Worm (Caenorhabditis elegans) whole organism, young adult: ENCODE results near the gene vps-36.
A peak's percentile ranks its signal among the peaks of the same experiment; 100 is the strongest.

Source experiments
- B0019.2 ChIP-seq: fragments of 200-800 bp; sonication (Bioruptor generic); conservative IDR thresholded peaks from 2 replicates; pipeline ENCODE4 v1.3.6; 2022; ENCODE audit warnings: missing genetic modification reagents, missing genetic modification characterization, missing compliant biosample characterization
- B0261.1 ChIP-seq: sonication (generic microtip); optimal IDR thresholded peaks from 2 replicates; lab custom pipeline; 2016; ENCODE audit warnings: mild to moderate bottlenecking, missing genetic modification characterization, moderate library complexity, missing compliant biosample characterization
- F23B12.7 ChIP-seq: sonication (generic microtip); optimal IDR thresholded peaks from 2 replicates; lab custom pipeline; 2017; ENCODE audit warnings: missing genetic modification characterization, mild to moderate bottlenecking, missing compliant biosample characterization, antibody characterized with exemption, moderate library complexity; ENCODE audit not compliant: insufficient read depth
- F55B11.4 ChIP-seq: sonication (generic microtip); optimal IDR thresholded peaks from 2 replicates; lab custom pipeline; 2016; ENCODE audit warnings: missing compliant biosample characterization, missing genetic modification characterization, borderline replicate concordance; ENCODE audit not compliant: insufficient read depth
- T26A5.8 ChIP-seq: sonication (generic microtip); optimal IDR thresholded peaks from 2 replicates; lab custom pipeline; 2016; ENCODE audit warnings: missing genetic modification characterization, missing compliant biosample characterization
- ZK185.1 ChIP-seq: sonication (generic microtip); optimal IDR thresholded peaks from 2 replicates; lab custom pipeline; 2016; ENCODE audit warnings: mild to moderate bottlenecking, missing genetic modification characterization, missing compliant biosample characterization; ENCODE audit not compliant: poor library complexity, severe bottlenecking
- ama-1 ChIP-seq, 3 experiments: fragments of 150-350 bp in 1 of 3; sonication (generic microtip) in 2 of 3; optimal IDR thresholded peaks; 2 replicates each; lab custom pipeline; 2014 to 2018; ENCODE audit warnings: missing biosample characterization in 2 of 3, missing genetic modification characterization in 2 of 3, missing genetic modification reagents in 2 of 3
- aptf-2 ChIP-seq: fragments of 200-800 bp; sonication (Bioruptor generic); conservative IDR thresholded peaks from 2 replicates; pipeline ENCODE4 v1.3.6; 2022; ENCODE audit warnings: missing genetic modification reagents, missing genetic modification characterization, missing compliant biosample characterization
- aptf-3 ChIP-seq: fragments of 200-800 bp; sonication (Bioruptor generic); IDR thresholded peaks from 2 replicates; pipeline ENCODE4 v1.3.6; 2022; ENCODE audit warnings: missing genetic modification characterization, missing compliant biosample characterization
- atf-7 ChIP-seq: sonication (generic microtip); optimal IDR thresholded peaks from 2 replicates; lab custom pipeline; 2017; ENCODE audit warnings: mild to moderate bottlenecking, missing genetic modification characterization, missing compliant biosample characterization
- attf-3 ChIP-seq: fragments of 200-800 bp; sonication (Bioruptor generic); conservative IDR thresholded peaks from 2 replicates; pipeline ENCODE4 v1.3.6; 2022; ENCODE audit warnings: missing genetic modification reagents, missing genetic modification characterization, missing compliant biosample characterization
- ccch-3 ChIP-seq: fragments of 200-800 bp; sonication (Bioruptor generic); optimal IDR thresholded peaks from 2 replicates; lab custom pipeline; 2018; ENCODE audit warnings: mild to moderate bottlenecking, missing genetic modification characterization, missing compliant biosample characterization
- ceh-58 ChIP-seq: fragments of 200-800 bp; sonication (Bioruptor generic); IDR thresholded peaks from 2 replicates; pipeline ENCODE4 v1.3.6; 2022; ENCODE audit warnings: missing genetic modification characterization, missing compliant biosample characterization
- dpl-1 ChIP-seq: fragments of 150-350 bp; optimal IDR thresholded peaks from 2 replicates; lab custom pipeline; 2014; ENCODE audit warnings: missing biosample characterization, missing genetic modification reagents, missing genetic modification characterization
- efl-1 ChIP-seq: fragments of 150-350 bp; optimal IDR thresholded peaks from 2 replicates; lab custom pipeline; 2014; ENCODE audit warnings: missing biosample characterization, missing genetic modification reagents, missing genetic modification characterization
- egrh-3 ChIP-seq: fragments of 200-800 bp; sonication (Bioruptor generic); IDR thresholded peaks from 2 replicates; pipeline ENCODE4 v1.3.6; 2022; ENCODE audit warnings: missing genetic modification reagents, missing genetic modification characterization, missing compliant biosample characterization
- ekl-4 ChIP-seq: fragments of 200-800 bp; sonication (Bioruptor generic); IDR thresholded peaks from 2 replicates; pipeline ENCODE4 v1.3.6; 2022; ENCODE audit warnings: missing genetic modification reagents, missing genetic modification characterization, missing compliant biosample characterization
- fkh-3 ChIP-seq: sonication (generic microtip); optimal IDR thresholded peaks from 2 replicates; lab custom pipeline; 2016; ENCODE audit warnings: mild to moderate bottlenecking, missing genetic modification characterization, missing compliant biosample characterization
- gei-17 ChIP-seq: fragments of 200-800 bp; sonication (Bioruptor generic); optimal IDR thresholded peaks from 2 replicates; lab custom pipeline; 2018; ENCODE audit warnings: mild to moderate bottlenecking, missing genetic modification characterization, missing compliant biosample characterization
- hlh-26 ChIP-seq: fragments of 200-800 bp; sonication (Bioruptor generic); conservative IDR thresholded peaks from 2 replicates; pipeline ENCODE4 v1.3.6; 2022; ENCODE audit warnings: missing genetic modification reagents, missing genetic modification characterization, missing compliant biosample characterization
- hmg-20 ChIP-seq: fragments of 200-800 bp; sonication (Bioruptor generic); IDR thresholded peaks from 2 replicates; pipeline ENCODE4 v1.3.6; 2022; ENCODE audit warnings: missing genetic modification reagents, missing genetic modification characterization, missing compliant biosample characterization
- hrde-1 ChIP-seq: sonication (generic microtip); optimal IDR thresholded peaks from 2 replicates; lab custom pipeline; 2016; ENCODE audit warnings: missing genetic modification characterization, mild to moderate bottlenecking, missing compliant biosample characterization, moderate library complexity, missing genotype, missing genetic modification reagents, borderline replicate concordance
- hsf-1 ChIP-seq: fragments of 200-800 bp; sonication (Bioruptor generic); IDR thresholded peaks from 2 replicates; pipeline ENCODE4 v1.3.6; 2022; ENCODE audit warnings: missing genetic modification reagents, missing genetic modification characterization, missing compliant biosample characterization
- lag-1 ChIP-seq: fragments of 200-800 bp; sonication (Bioruptor generic); IDR thresholded peaks from 2 replicates; pipeline ENCODE4 v1.3.6; 2022; ENCODE audit warnings: missing genetic modification reagents, missing genetic modification characterization, missing compliant biosample characterization
- lin-35 ChIP-seq, 3 experiments: fragments of 150-350 bp in 2 of 3; sonication (generic microtip) in 1 of 3; optimal IDR thresholded peaks; 2 replicates each; lab custom pipeline; 2014 to 2018; ENCODE audit warnings: missing biosample characterization in 3 of 3, missing genetic modification characterization in 3 of 3, missing genetic modification reagents in 3 of 3
- madf-10 ChIP-seq: sonication (generic microtip); optimal IDR thresholded peaks from 2 replicates; lab custom pipeline; 2016; ENCODE audit warnings: mild to moderate bottlenecking, missing genetic modification characterization, missing compliant biosample characterization
- madf-3 ChIP-seq: fragments of 200-800 bp; sonication (Bioruptor generic); IDR thresholded peaks from 2 replicates; pipeline ENCODE4 v1.3.6; 2022; ENCODE audit warnings: missing genetic modification reagents, missing genetic modification characterization, missing compliant biosample characterization
- nfya-1 ChIP-seq: sonication (generic microtip); optimal IDR thresholded peaks from 2 replicates; lab custom pipeline; 2017; ENCODE audit warnings: antibody characterized with exemption, missing compliant biosample characterization, missing genetic modification characterization, borderline replicate concordance; ENCODE audit not compliant: insufficient read depth
- nhr-179 ChIP-seq: sonication (generic microtip); optimal IDR thresholded peaks from 2 replicates; lab custom pipeline; 2016; ENCODE audit warnings: mild to moderate bottlenecking, missing genetic modification characterization, missing compliant biosample characterization
- nhr-80 ChIP-seq: sonication (generic microtip); optimal IDR thresholded peaks from 2 replicates; lab custom pipeline; 2016; ENCODE audit warnings: missing genetic modification characterization, missing compliant biosample characterization
- nhr-90 ChIP-seq: sonication (generic microtip); optimal IDR thresholded peaks from 2 replicates; lab custom pipeline; 2016; ENCODE audit warnings: missing genotype, mild to moderate bottlenecking, missing genetic modification characterization, missing compliant biosample characterization
- pbrm-1 ChIP-seq: fragments of 200-800 bp; sonication (Bioruptor generic); IDR thresholded peaks from 2 replicates; pipeline ENCODE4 v1.3.6; 2022; ENCODE audit warnings: missing genetic modification reagents, missing genetic modification characterization, missing compliant biosample characterization
- pha-4 ChIP-seq: fragments of 150-350 bp; sonication (generic microtip); optimal IDR thresholded peaks from 2 replicates; lab custom pipeline; 2014; ENCODE audit warnings: missing biosample characterization, missing genetic modification reagents, missing genetic modification characterization
- rcor-1 ChIP-seq: fragments of 200-800 bp; sonication (Bioruptor generic); IDR thresholded peaks from 2 replicates; pipeline ENCODE4 v1.3.6; 2022; ENCODE audit warnings: missing genetic modification reagents, missing genetic modification characterization, missing compliant biosample characterization
- rpc-1 ChIP-seq, 2 experiments: fragments of 150-350 bp in 1 of 2; sonication (generic microtip) in 1 of 2; optimal IDR thresholded peaks; 2 replicates each; lab custom pipeline; 2014 to 2018; ENCODE audit warnings: missing biosample characterization in 1 of 2, missing genetic modification characterization in 1 of 2, missing genetic modification reagents in 1 of 2, missing genotype in 1 of 2
- snpc-3.4 ChIP-seq: sonication (generic microtip); optimal IDR thresholded peaks from 2 replicates; lab custom pipeline; 2017; ENCODE audit warnings: missing genetic modification characterization, mild to moderate bottlenecking, missing compliant biosample characterization, antibody characterized with exemption, moderate library complexity, missing genotype, missing genetic modification reagents
- snpc-4 ChIP-seq, 5 experiments: fragments of 150-350 bp in 1 of 5; sonication (generic microtip) in 4 of 5; optimal IDR thresholded peaks; 2 replicates each; lab custom pipeline; 2014 to 2018; ENCODE audit warnings: missing genetic modification characterization in 5 of 5, missing biosample characterization in 3 of 5, antibody characterized with exemption in 2 of 5, mild to moderate bottlenecking in 2 of 5, missing compliant biosample characterization in 2 of 5, missing genotype in 2 of 5, moderate library complexity in 2 of 5, missing genetic modification reagents in 1 of 5
- sptf-2 ChIP-seq: fragments of 200-800 bp; sonication (Bioruptor generic); optimal IDR thresholded peaks from 2 replicates; lab custom pipeline; 2018; ENCODE audit warnings: mild to moderate bottlenecking, missing genetic modification characterization, missing compliant biosample characterization
- tbp1 ChIP-seq: fragments of 200-800 bp; sonication (Bioruptor generic); optimal IDR thresholded peaks from 2 replicates; lab custom pipeline; 2018; ENCODE audit warnings: mild to moderate bottlenecking, missing genetic modification characterization, missing compliant biosample characterization
- xnd-1 ChIP-seq: sonication (generic microtip); optimal IDR thresholded peaks from 2 replicates; lab custom pipeline; 2016; ENCODE audit warnings: missing genotype, missing genetic modification reagents, missing genetic modification characterization, missing compliant biosample characterization
- zfh-2 ChIP-seq: fragments of 200-800 bp; sonication (Bioruptor generic); conservative IDR thresholded peaks from 2 replicates; pipeline ENCODE4 v1.3.6; 2022; ENCODE audit warnings: missing genetic modification reagents, missing genetic modification characterization, missing compliant biosample characterization
- zim-3 ChIP-seq: sonication (generic microtip); optimal IDR thresholded peaks from 2 replicates; lab custom pipeline; 2017; ENCODE audit warnings: mild to moderate bottlenecking, missing genetic modification characterization, moderate library complexity, missing compliant biosample characterization
- ztf-18 ChIP-seq: sonication (generic microtip); optimal IDR thresholded peaks from 2 replicates; lab custom pipeline; 2016; ENCODE audit warnings: missing genotype, mild to moderate bottlenecking, missing genetic modification characterization, missing compliant biosample characterization
- ztf-22 ChIP-seq: fragments of 200-800 bp; sonication (Bioruptor generic); optimal IDR thresholded peaks from 2 replicates; lab custom pipeline; 2018; ENCODE audit warnings: mild to moderate bottlenecking, missing genetic modification characterization, moderate library complexity, missing compliant biosample characterization

vps-36 gene

ce11 chrV:11004094-11004493 lies 43.6 kb upstream of the vps-36 start:
- no peak for TF ChIP-seq lag-1 (GFP tag; lab: Robert Waterston, UW)
- no peak for TF ChIP-seq rcor-1 (GFP tag; lab: Robert Waterston, UW)
- no peak for TF ChIP-seq aptf-2 (GFP tag; lab: Robert Waterston, UW)
- TF ChIP-seq madf-3 (GFP tag; lab: Robert Waterston, UW), result no peak
- TF ChIP-seq ZK185.1 (tag; lab: Kevin White, UChicago), result no peak
- TF ChIP-seq nfya-1, result no peak
- TF ChIP-seq nhr-179 (tag; lab: Kevin White, UChicago), result no peak
- no peak for TF ChIP-seq hlh-26 (GFP tag; lab: Robert Waterston, UW)

ce11 chrV:11002434-11002833 lies 42.0 kb upstream of the vps-36 start, which contains the start of gene F53B7.4:
Gene F53B7.4, minus strand, starts transcription at chrV:11002534.
- TF ChIP-seq egrh-3 (no peak), rpc-1 (optimal IDR thresholded peaks at IDR 0.05; lab: Kevin White, UChicago) (no peak), rpc-1 (tag; optimal IDR thresholded peaks at IDR 0.05; lab: Kevin White, UChicago) (no peak), zim-3 (no peak), B0261.1 (no peak), T26A5.8 (tag; lab: Kevin White, UChicago) (no peak), hmg-20 (no peak), attf-3 (GFP tag; lab: Robert Waterston, UW) (no peak), pbrm-1 (GFP tag; lab: Robert Waterston, UW) (no peak), dpl-1 (no peak), hrde-1 (no peak), nhr-80 (tag; lab: Kevin White, UChicago) (no peak), tbp1 (no peak), nfya-1 (no peak), ccch-3 (GFP tag; lab: Kevin White, UChicago) (no peak), zfh-2 (no peak), F55B11.4 (tag; lab: Kevin White, UChicago) (no peak), fkh-3 (tag; lab: Kevin White, UChicago) (no peak), pha-4 (tag; lab: Kevin White, UChicago) (no peak), madf-10 (tag; lab: Kevin White, UChicago) (no peak), hsf-1 (GFP tag; lab: Robert Waterston, UW) (no peak)

ce11 chrV:11000650-11001049 lies 40.2 kb upstream of the vps-36 start, which contains the start of gene isy-1:
Gene isy-1, minus strand, starts transcription at chrV:11000699.
- TF ChIP-seq lin-35 (GFP tag; optimal IDR thresholded peaks at IDR 0.05; lab: Kevin White, UChicago) (peak in 1 of 3 experiments; percentile 84), nhr-90 (no peak), F55B11.4 (tag; lab: Kevin White, UChicago) (no peak), sptf-2 (no peak), zfh-2 (no peak), snpc-3.4 (tag; lab: Kevin White, UChicago) (no peak), dpl-1 (peak; percentile 56), ztf-22 (no peak), ama-1 (optimal IDR thresholded peaks at IDR 0.05; lab: Kevin White, UChicago) (no peak), ama-1 (GFP tag; optimal IDR thresholded peaks at IDR 0.05; lab: Kevin White, UChicago) (no peak), hrde-1 (no peak), aptf-2 (GFP tag; lab: Robert Waterston, UW) (no peak), B0019.2 (GFP tag; lab: Robert Waterston, UW) (no peak), xnd-1 (tag; lab: Kevin White, UChicago) (no peak), nhr-80 (tag; lab: Kevin White, UChicago) (no peak), ceh-58 (GFP tag; lab: Robert Waterston, UW) (no peak), snpc-4 (GFP tag; optimal IDR thresholded peaks at IDR 0.05; lab: Kevin White, UChicago) (no peak), snpc-4 (tag; optimal IDR thresholded peaks at IDR 0.05; lab: Kevin White, UChicago) (peak in 1 of 4 experiments; percentile 53), nfya-1 (no peak), pbrm-1 (GFP tag; lab: Robert Waterston, UW) (no peak), efl-1 (GFP tag; lab: Kevin White, UChicago) (peak; percentile 81), gei-17 (GFP tag; lab: Kevin White, UChicago) (no peak), aptf-3 (GFP tag; lab: Robert Waterston, UW) (no peak), F23B12.7 (peak; percentile 50), ekl-4 (GFP tag; lab: Robert Waterston, UW) (no peak), ztf-18 (tag; lab: Kevin White, UChicago) (no peak), atf-7 (tag; lab: Kevin White, UChicago) (no peak)
